Worm (Caenorhabditis elegans): ENCODE measurements around the gene R09F10.1.

The R09F10.1 gene

ce11 chrX:8354284-8354784 lies 30.9 kb downstream of the R09F10.1 start (continued):
- TF ChIP-seq mdl-1 (tag; optimal IDR thresholded peaks at IDR 0.05) (no peak), dsc-1 (tag; optimal IDR thresholded peaks at IDR 0.05) (peak; percentile 93)

ce11 chrX:8355350-8355749 lies 32.0 kb downstream of the R09F10.1 start:
- peak; percentile 69 for TF ChIP-seq elt-2 (tag; optimal IDR thresholded peaks at IDR 0.05)
- no peak for TF ChIP-seq efl-1 (optimal IDR thresholded peaks at IDR 0.05)
- peak in 1 of 2 experiments; percentile 24 for TF ChIP-seq efl-1 (GFP tag; optimal IDR thresholded peaks at IDR 0.05 in 1 of 2)
- no peak for TF ChIP-seq ztf-4 (tag; optimal IDR thresholded peaks at IDR 0.05)
- peak in 1 of 2 experiments; percentile 10 for TF ChIP-seq lin-35 (GFP tag; optimal IDR thresholded peaks at IDR 0.05)
- TF ChIP-seq sox-4 (tag; optimal IDR thresholded peaks at IDR 0.05) = no peak

ce11 chrX:8356305-8356704 lies 32.9 kb downstream of the R09F10.1 start:
- peak; percentile 19 for TF ChIP-seq fkh-8 (tag; optimal IDR thresholded peaks at IDR 0.05)
- no peak for TF ChIP-seq ets-5 (GFP tag; IDR thresholded peaks at IDR 0.05)
- peak; percentile 11 for TF ChIP-seq nhr-20 (tag; optimal IDR thresholded peaks at IDR 0.05)
- TF ChIP-seq C16A3.4 (tag; optimal IDR thresholded peaks at IDR 0.05) = no peak
- peak; percentile 39 for TF ChIP-seq nhr-71 (tag; optimal IDR thresholded peaks at IDR 0.05)
- peak in 1 of 2 experiments; percentile 20 for TF ChIP-seq lin-35 (GFP tag; optimal IDR thresholded peaks at IDR 0.05)
- TF ChIP-seq elt-2 (tag; optimal IDR thresholded peaks at IDR 0.05) = peak; percentile 73
- peak; percentile 18 for TF ChIP-seq ceh-8 (GFP tag; optimal IDR thresholded peaks at IDR 0.05)

- TF ChIP-seq unc-30 (tag; optimal IDR thresholded peaks at IDR 0.05) = no peak
- peak; percentile 76 for TF ChIP-seq dsc-1 (tag; optimal IDR thresholded peaks at IDR 0.05)
- peak; percentile 44 for TF ChIP-seq nhr-71 (tag; optimal IDR thresholded peaks at IDR 0.05)
- no peak for TF ChIP-seq efl-1 (optimal IDR thresholded peaks at IDR 0.05)
- TF ChIP-seq efl-1 (GFP tag; optimal IDR thresholded peaks at IDR 0.05 in 1 of 2) = peak in 1 of 2 experiments; percentile 41
- no peak for TF ChIP-seq snu-23 (GFP tag; optimal IDR thresholded peaks at IDR 0.05)
- TF ChIP-seq fkh-8 (tag; optimal IDR thresholded peaks at IDR 0.05) = peak; percentile 66
- TF ChIP-seq tbx-2 (tag; optimal IDR thresholded peaks at IDR 0.05) = no peak
These were observed 39.0 kb downstream of the R09F10.1 start for ce11 chrX:8362379-8362778.

ce11 chrX:8367553-8367952 lies 44.2 kb downstream of the R09F10.1 start, which contains the start of gene F40B5.2:
Gene F40B5.2 (plus strand): TSS chrX:8367853.
- TF ChIP-seq isw-1 (GFP tag; IDR thresholded peaks at IDR 0.05) = no peak
- no peak for TF ChIP-seq fkh-8 (tag; optimal IDR thresholded peaks at IDR 0.05)
- no peak for TF ChIP-seq C16A3.4 (tag; optimal IDR thresholded peaks at IDR 0.05)
- no peak for TF ChIP-seq pqm-1 (tag; optimal IDR thresholded peaks at IDR 0.05)
- TF ChIP-seq dsc-1 (tag; optimal IDR thresholded peaks at IDR 0.05) = no peak
- TF ChIP-seq ces-1 (GFP tag; optimal IDR thresholded peaks at IDR 0.05) = no peak
- TF ChIP-seq tbx-2 (tag; optimal IDR thresholded peaks at IDR 0.05) = no peak

ce11 chrX:8368210-8368609 lies 44.8 kb downstream of the R09F10.1 start:
- TF ChIP-seq fkh-8 (tag; optimal IDR thresholded peaks at IDR 0.05) (peak; percentile 80), ztf-4 (tag; optimal IDR thresholded peaks at IDR 0.05) (peak; percentile 64), ets-5 (GFP tag; IDR thresholded peaks at IDR 0.05) (no peak), rnt-1 (tag; optimal IDR thresholded peaks at IDR 0.05) (peak; percentile 86), xbp-1 (tag; optimal IDR thresholded peaks at IDR 0.05) (peak; percentile 76), nhr-11 (tag; optimal IDR thresholded peaks at IDR 0.05) (no peak), dsc-1 (tag; optimal IDR thresholded peaks at IDR 0.05) (peak; percentile 70), sptf-1 (tag; optimal IDR thresholded peaks at IDR 0.05) (no peak), nhr-90 (tag; optimal IDR thresholded peaks at IDR 0.05; ENCODE audit: poor library complexity) (peak; percentile 80), Y116A8C.19 (tag; optimal IDR thresholded peaks at IDR 0.05; ENCODE audit: borderline replicate concordance) (no peak), unc-86 (tag; optimal IDR thresholded peaks at IDR 0.05) (peak; percentile 73), isw-1 (GFP tag; IDR thresholded peaks at IDR 0.05) (peak; percentile 44; the same call in 1 of the 2 replicates), mab-9 (GFP tag; IDR thresholded peaks at IDR 0.05) (peak; percentile 59), lin-35 (GFP tag; optimal IDR thresholded peaks at IDR 0.05) (peak; percentile 68 to 80), swsn-7 (tag; optimal IDR thresholded peaks at IDR 0.05) (peak; percentile 83), ceh-82 (tag; optimal IDR thresholded peaks at IDR 0.05) (peak; percentile 46 to 88 (median 62)), C04F5.9 (tag; optimal IDR thresholded peaks at IDR 0.05) (no peak), tlp-1 (tag; optimal IDR thresholded peaks at IDR 0.05) (no peak), mep-1 (tag; optimal IDR thresholded peaks at IDR 0.05) (peak; percentile 78), fkh-10 (GFP tag; optimal IDR thresholded peaks at IDR 0.05) (peak; percentile 60), elt-3 (tag; optimal IDR thresholded peaks at IDR 0.05) (peak in 1 of 6 experiments; percentile 34), mdl-1 (tag; optimal IDR thresholded peaks at IDR 0.05) (peak in 1 of 2 experiments; percentile 72), tbx-2 (tag; optimal IDR thresholded peaks at IDR 0.05) (peak; percentile 89), lin-15B (tag; optimal IDR thresholded peaks at IDR 0.05) (peak; percentile 44), vab-15 (tag; optimal IDR thresholded peaks at IDR 0.05) (no peak), pax-3 (tag; optimal IDR thresholded peaks at IDR 0.05) (peak; percentile 21), unc-98 (GFP tag; IDR thresholded peaks at IDR 0.05) (no peak), efl-1 (optimal IDR thresholded peaks at IDR 0.05) (peak; percentile 61 to 68), efl-1 (GFP tag; optimal IDR thresholded peaks at IDR 0.05 in 1 of 2) (peak; percentile 58 to 97), ces-1 (GFP tag; optimal IDR thresholded peaks at IDR 0.05) (no peak)
